Worm (Caenorhabditis elegans) whole organism, L4/young adult: Measurements from ENCODE around the gene fbxa-197.

Experiments
- dao-5 ChIP-seq: sonication (generic microtip); optimal IDR thresholded peaks from 2 replicates; lab custom pipeline; 2016; ENCODE audit warnings: missing genotype, missing genetic modification characterization, moderate library complexity, missing compliant biosample characterization
- him-1 ChIP-seq: sonication (generic microtip); optimal IDR thresholded peaks from 2 replicates; lab custom pipeline; 2016; ENCODE audit warnings: missing genotype, missing genetic modification reagents, missing genetic modification characterization, missing compliant biosample characterization

DNA sequence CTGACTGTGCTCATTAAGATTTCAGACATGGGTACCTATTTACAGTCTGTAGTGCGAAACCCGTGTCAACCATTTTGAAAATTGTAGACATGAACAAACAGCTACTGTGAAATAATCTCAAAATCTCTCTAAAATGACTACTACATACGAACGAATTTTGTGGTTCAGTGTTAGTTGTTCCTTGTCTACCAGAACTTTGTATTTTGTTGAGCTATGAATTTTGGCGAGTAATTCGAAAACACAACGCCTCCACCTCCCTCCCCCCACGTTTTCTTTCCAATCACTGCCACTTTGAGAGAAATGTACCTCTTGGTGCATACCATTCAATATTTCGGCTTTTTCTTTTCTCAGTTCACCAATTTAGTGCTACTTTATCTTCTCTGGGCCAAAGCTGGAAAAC lies 25.2 kb downstream of the fbxa-197 start, which contains the start of gene T06C12.11:
- TF ChIP-seq dao-5 (tag; lab: Kevin White, UChicago) (no peak), him-1 (tag; lab: Kevin White, UChicago) (no peak)
